Fruit fly (Drosophila melanogaster) S2 (cell line): ENCODE data around the gene CG14143.

Experiments
- CG8478 ChIP-seq: fragments of >200 bp; optimal IDR thresholded peaks from 2 replicates; lab custom pipeline; 2018
- CTCF ChIP-seq, 2 experiments: fragments of >200 bp; optimal IDR thresholded peaks; 2 replicates each; lab custom pipeline; 2018

- no peak for TF ChIP-seq CG8478
- TF ChIP-seq CTCF (optimal IDR thresholded peaks at IDR 0.05; lab: Kevin White, UChicago), result no peak
Observed at dm6 chr3L:11089805-11090440, 44.9 kb upstream of the CG14143 start.
